Fruit fly (Drosophila melanogaster) whole organism: ENCODE data around the gene eIF2beta.

Experiments used
- CG8478 ChIP-seq: fragments of >200 bp; optimal IDR thresholded peaks from 2 replicates; lab custom pipeline; 2018; ENCODE audit warnings: inconsistent platforms
- EcR ChIP-seq, 2 experiments: fragments of >200 bp; optimal IDR thresholded peaks; 2 replicates each; lab custom pipeline; 2017; ENCODE audit warnings: missing biosample characterization in 2 of 2, missing genetic modification characterization in 2 of 2, missing genetic modification reagents in 2 of 2
- pan ChIP-seq: fragments of >200 bp; optimal IDR thresholded peaks from 2 replicates; lab custom pipeline; 2017
- psq ChIP-seq: fragments of >200 bp; optimal IDR thresholded peaks from 2 replicates; lab custom pipeline; 2017
- usp ChIP-seq: fragments of >200 bp; optimal IDR thresholded peaks from 2 replicates; lab custom pipeline; 2017; ENCODE audit warnings: missing biosample characterization, missing genetic modification characterization, mixed read lengths

dm6 chr3L:12532220-12532619, 5.7 kb upstream of the eIF2beta start:
- TF ChIP-seq pan (no peak), psq (no peak), CG8478 (lab: Kevin White, UChicago) (no peak), EcR (GFP tag; optimal IDR thresholded peaks at IDR 0.05; lab: Kevin White, UChicago) (no peak), usp (GFP tag; lab: Kevin White, UChicago) (no peak)
